Worm (Caenorhabditis elegans): ENCODE measurements around the gene lron-1.

The lron-1 gene

ce11 chrX:14561416-14561973, 11.0 kb upstream of the lron-1 start:
- TF ChIP-seq nfya-1 (tag; optimal IDR thresholded peaks at IDR 0.05; ENCODE audit: insufficient read depth) (peak; percentile 65), nhr-77 (tag; optimal IDR thresholded peaks at IDR 0.05) (no peak), ztf-11 (tag; optimal IDR thresholded peaks at IDR 0.05) (no peak), elt-2 (tag; optimal IDR thresholded peaks at IDR 0.05) (peak; percentile 22), zag-1 (tag; optimal IDR thresholded peaks at IDR 0.05) (no peak), nhr-43 (tag; optimal IDR thresholded peaks at IDR 0.05; ENCODE audit: poor library complexity, severe bottlenecking) (peak; percentile 52), snpc-4 (tag; optimal IDR thresholded peaks at IDR 0.05) (no peak), elt-3 (tag; optimal IDR thresholded peaks at IDR 0.05) (peak in 1 of 3 experiments; percentile 59), hmg-11 (tag; optimal IDR thresholded peaks at IDR 0.05) (peak; percentile 17), fkh-10 (GFP tag; optimal IDR thresholded peaks at IDR 0.05) (peak; percentile 73), nhr-12 (tag; optimal IDR thresholded peaks at IDR 0.05) (no peak), lin-39 (tag; optimal IDR thresholded peaks at IDR 0.05) (peak; percentile 89), nhr-76 (tag; optimal IDR thresholded peaks at IDR 0.05) (no peak), unc-62 (GFP tag; optimal IDR thresholded peaks at IDR 0.05) (peak; percentile 33), egl-27 (tag; optimal IDR thresholded peaks at IDR 0.05) (peak; percentile 12), ZK546.5 (tag; optimal IDR thresholded peaks at IDR 0.05) (no peak), ztf-4 (tag; optimal IDR thresholded peaks at IDR 0.05) (no peak), sea-2 (GFP tag; optimal IDR thresholded peaks at IDR 0.05) (peak; percentile 48), elt-1 (tag; optimal IDR thresholded peaks at IDR 0.05) (peak; percentile 36), nhr-237 (tag; optimal IDR thresholded peaks at IDR 0.05) (no peak), nhr-11 (tag; optimal IDR thresholded peaks at IDR 0.05) (peak; percentile 61), mml-1 (tag; optimal IDR thresholded peaks at IDR 0.05) (no peak), egl-5 (tag; optimal IDR thresholded peaks at IDR 0.05) (peak; percentile 22), eor-1 (tag; optimal IDR thresholded peaks at IDR 0.05) (no peak), R02D3.7 (tag; optimal IDR thresholded peaks at IDR 0.05) (peak; percentile 32), unc-39 (tag; optimal IDR thresholded peaks at IDR 0.05) (no peak), fos-1 (tag; optimal IDR thresholded peaks at IDR 0.05) (peak; percentile 15), skn-1 (tag; optimal IDR thresholded peaks at IDR 0.05) (no peak), nhr-25 (tag; optimal IDR thresholded peaks at IDR 0.05) (peak; percentile 74), mdl-1 (tag; optimal IDR thresholded peaks at IDR 0.05) (peak; percentile 63), ceh-9 (tag; optimal IDR thresholded peaks at IDR 0.05) (peak; percentile 8), jun-1 (tag; optimal IDR thresholded peaks at IDR 0.05) (peak; percentile 33), fkh-2 (tag; optimal IDR thresholded peaks at IDR 0.05) (no peak), ceh-82 (tag; optimal IDR thresholded peaks at IDR 0.05) (peak; percentile 48), pha-4 (tag; optimal IDR thresholded peaks at IDR 0.05) (peak; percentile 70), lin-15B (tag; optimal IDR thresholded peaks at IDR 0.05) (peak; percentile 4), ceh-28 (tag; optimal IDR thresholded peaks at IDR 0.05) (peak; percentile 39), aly-2 (tag; optimal IDR thresholded peaks at IDR 0.05) (no peak), nhr-67 (tag; optimal IDR thresholded peaks at IDR 0.05) (no peak), daf-12 (tag; optimal IDR thresholded peaks at IDR 0.05) (peak; percentile 61), pqm-1 (tag; optimal IDR thresholded peaks at IDR 0.05) (no peak), nhr-28 (tag; optimal IDR thresholded peaks at IDR 0.05) (no peak), lsy-12 (tag; optimal IDR thresholded peaks at IDR 0.05) (no peak), tbx-2 (tag; optimal IDR thresholded peaks at IDR 0.05) (peak; percentile 70), ceh-16 (tag; optimal IDR thresholded peaks at IDR 0.05) (no peak), nhr-23 (tag; optimal IDR thresholded peaks at IDR 0.05) (peak; percentile 31), ama-1 (optimal IDR thresholded peaks at IDR 0.05) (no peak)

Data from whole organism, L3 larva.